Worm (Caenorhabditis elegans): ENCODE results near the gene C03H5.9.

- TF ChIP-seq nhr-11 (tag; optimal IDR thresholded peaks at IDR 0.05) (no peak), ceh-28 (tag; optimal IDR thresholded peaks at IDR 0.05) (no peak)
Observed at ce11 chrII:341282-341681, 37.2 kb upstream of the C03H5.9 start.
